Worm (Caenorhabditis elegans): ENCODE measurements around the gene mdt-8.
A peak's percentile ranks its signal among the peaks of the same experiment; 100 is the strongest.

The mdt-8 gene

ce11 chrII:11485200-11485599 lies 48.4 kb downstream of the mdt-8 start, which contains the start of gene twk-5:
TSS of gene twk-5 (minus strand) at chrII:11485300.
- TF ChIP-seq ceh-24 (tag; optimal IDR thresholded peaks at IDR 0.05) (no peak), gmeb-2 (tag; optimal IDR thresholded peaks at IDR 0.05) (no peak), hlh-8 (tag; optimal IDR thresholded peaks at IDR 0.05) (no peak), ceh-30 (tag; optimal IDR thresholded peaks at IDR 0.05) (no peak), K02D7.2 (tag; optimal IDR thresholded peaks at IDR 0.05) (no peak), unc-42 (tag; optimal IDR thresholded peaks at IDR 0.05) (no peak), pat-9 (tag; optimal IDR thresholded peaks at IDR 0.05) (no peak), hlh-6 (tag; optimal IDR thresholded peaks at IDR 0.05) (no peak)

DNA sequence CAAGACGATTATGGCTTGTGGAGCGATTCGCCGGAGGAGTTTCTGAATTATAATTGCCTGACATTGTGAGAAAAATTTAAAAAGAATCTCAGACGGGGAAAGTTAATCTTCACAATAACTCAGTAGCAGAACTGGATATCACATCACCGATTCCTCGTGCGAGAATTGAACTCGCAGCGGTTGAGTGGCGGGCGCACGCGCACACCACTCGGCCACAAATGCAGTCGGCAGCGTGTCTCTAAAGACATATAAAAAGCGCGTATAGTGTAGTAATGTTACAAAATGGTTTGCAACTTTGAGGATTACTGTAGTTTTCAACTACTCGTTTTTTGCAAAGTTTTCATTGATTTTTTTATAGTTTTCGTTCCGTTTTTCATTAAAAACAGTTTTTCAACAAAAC lies 49.0 kb downstream of the mdt-8 start:
- TF ChIP-seq Y22D7AL.16 (tag; optimal IDR thresholded peaks at IDR 0.05) (peak; percentile 98), mec-3 (tag; optimal IDR thresholded peaks at IDR 0.05; ENCODE audit: borderline replicate concordance) (peak; percentile 87), ceh-48 (tag; optimal IDR thresholded peaks at IDR 0.05) (peak; percentile 94), unc-55 (GFP tag; optimal IDR thresholded peaks at IDR 0.05) (no peak), ceh-14 (tag; optimal IDR thresholded peaks at IDR 0.05) (peak; percentile 94), fkh-6 (tag; optimal IDR thresholded peaks at IDR 0.05) (peak; percentile 96), pha-2 (tag; optimal IDR thresholded peaks at IDR 0.05) (peak; percentile 94), rnt-1 (tag; optimal IDR thresholded peaks at IDR 0.05) (peak; percentile 37), tbx-2 (tag; optimal IDR thresholded peaks at IDR 0.05) (peak; percentile 95), ceh-34 (tag; optimal IDR thresholded peaks at IDR 0.05) (peak; percentile 96), elt-2 (tag; optimal IDR thresholded peaks at IDR 0.05) (peak; percentile 98), ttx-3 (tag; optimal IDR thresholded peaks at IDR 0.05) (peak; percentile 96), ztf-16 (tag; optimal IDR thresholded peaks at IDR 0.05) (peak; percentile 95), hlh-30 (tag; optimal IDR thresholded peaks at IDR 0.05; ENCODE audit: insufficient read depth) (peak; percentile 78), dve-1 (tag; optimal IDR thresholded peaks at IDR 0.05) (peak; percentile 88), sox-2 (GFP tag; IDR thresholded peaks at IDR 0.05) (peak; percentile 87), ref-2 (tag; optimal IDR thresholded peaks at IDR 0.05) (peak; percentile 96), ceh-30 (tag; optimal IDR thresholded peaks at IDR 0.05) (peak; percentile 72), unc-3 (GFP tag; conservative IDR thresholded peaks at IDR 0.05) (peak; percentile 91), unc-3 (tag; optimal IDR thresholded peaks at IDR 0.05) (peak; percentile 92), T23F11.4 (GFP tag; optimal IDR thresholded peaks at IDR 0.05) (peak; percentile 94), pqm-1 (tag; optimal IDR thresholded peaks at IDR 0.05) (peak; percentile 83), sox-4 (tag; optimal IDR thresholded peaks at IDR 0.05) (peak; percentile 97), lim-6 (tag; optimal IDR thresholded peaks at IDR 0.05) (peak; percentile 76), nhr-11 (tag; optimal IDR thresholded peaks at IDR 0.05) (no peak), madf-2 (tag; optimal IDR thresholded peaks at IDR 0.05) (peak; percentile 95), npax-4 (tag; optimal IDR thresholded peaks at IDR 0.05) (peak; percentile 95), F13H6.1 (tag; optimal IDR thresholded peaks at IDR 0.05) (peak; percentile 95), ceh-2 (tag; optimal IDR thresholded peaks at IDR 0.05) (peak; percentile 86), gmeb-2 (tag; optimal IDR thresholded peaks at IDR 0.05) (peak; percentile 97), fax-1 (tag; optimal IDR thresholded peaks at IDR 0.05) (peak; percentile 93), K02D7.2 (tag; optimal IDR thresholded peaks at IDR 0.05) (peak; percentile 96), pha-4 (tag; optimal IDR thresholded peaks at IDR 0.05) (no peak), unc-42 (tag; optimal IDR thresholded peaks at IDR 0.05) (peak; percentile 70), odd-2 (tag; optimal IDR thresholded peaks at IDR 0.05) (peak; percentile 80), ahr-1 (tag; optimal IDR thresholded peaks at IDR 0.05) (peak; percentile 89), nfya-1 (tag; optimal IDR thresholded peaks at IDR 0.05) (peak; percentile 81), hlh-15 (tag; optimal IDR thresholded peaks at IDR 0.05) (peak; percentile 96), ceh-45 (GFP tag; IDR thresholded peaks at IDR 0.05) (peak; percentile 95), che-1 (tag; optimal IDR thresholded peaks at IDR 0.05) (peak; percentile 96), eyg-1 (tag; optimal IDR thresholded peaks at IDR 0.05) (peak; percentile 95), C08G9.2 (tag; optimal IDR thresholded peaks at IDR 0.05) (peak; percentile 85), hlh-6 (tag; optimal IDR thresholded peaks at IDR 0.05) (peak; percentile 96), ceh-18 (tag; optimal IDR thresholded peaks at IDR 0.05) (peak; percentile 91), ceh-6 (GFP tag; optimal IDR thresholded peaks at IDR 0.05) (peak; percentile 96), ceh-22 (tag; optimal IDR thresholded peaks at IDR 0.05) (peak; percentile 26), zip-5 (tag; optimal IDR thresholded peaks at IDR 0.05) (peak; percentile 84), pax-1 (tag; optimal IDR thresholded peaks at IDR 0.05) (no peak)

All from whole organism, late embryonic.